Fruit fly (Drosophila melanogaster) whole organism, prepupa: ENCODE measurements around the gene sbm.

Source experiments
- CG10631 ChIP-seq: fragments of 200-800 bp; sonication (Bioruptor generic); optimal IDR thresholded peaks from 2 replicates; lab custom pipeline; 2016; ENCODE audit warnings: missing biosample characterization, missing genetic modification characterization
- CG31627 ChIP-seq: fragments of 200-800 bp; sonication (Bioruptor generic); optimal IDR thresholded peaks from 3 replicates; lab custom pipeline; 2016; ENCODE audit warnings: missing biosample characterization, missing genetic modification characterization
- CG32006 ChIP-seq: fragments of 200-800 bp; sonication (Bioruptor generic); optimal IDR thresholded peaks from 3 replicates; lab custom pipeline; 2017; ENCODE audit warnings: missing biosample characterization, mild to moderate bottlenecking, missing genetic modification characterization
- CG6163 ChIP-seq: fragments of 200-800 bp; sonication (Bioruptor generic); IDR thresholded peaks from 3 replicates; pipeline ENCODE4 v1.3.6; 2022; ENCODE audit warnings: missing biosample characterization, missing genetic modification characterization
- CG6854 ChIP-seq: fragments of 200-800 bp; sonication (Bioruptor generic); optimal IDR thresholded peaks from 2 replicates; lab custom pipeline; 2017; ENCODE audit warnings: missing biosample characterization, mild to moderate bottlenecking, missing genetic modification characterization
- Eip75B ChIP-seq: fragments of 200-800 bp; sonication (Bioruptor generic); optimal IDR thresholded peaks from 3 replicates; lab custom pipeline; 2016; ENCODE audit warnings: missing biosample characterization, missing genetic modification characterization
- Eip78C ChIP-seq: fragments of 200-800 bp; sonication (Bioruptor generic); peaks from one replicate; lab custom pipeline; 2016; ENCODE audit warnings: missing biosample characterization, missing genetic modification characterization
- Lpt ChIP-seq: fragments of 200-800 bp; sonication (Bioruptor generic); optimal IDR thresholded peaks from 3 replicates; lab custom pipeline; 2016; ENCODE audit warnings: missing biosample characterization, missing genetic modification characterization
- Smox ChIP-seq: fragments of 200-800 bp; sonication (Bioruptor generic); optimal IDR thresholded peaks from 3 replicates; lab custom pipeline; 2016; ENCODE audit warnings: missing biosample characterization, missing genetic modification characterization
- dsx ChIP-seq: fragments of 200-800 bp; optimal IDR thresholded peaks from 3 replicates; lab custom pipeline; 2019; ENCODE audit warnings: missing biosample characterization, mild to moderate bottlenecking, missing genetic modification characterization, moderate library complexity; ENCODE audit not compliant: poor library complexity, severe bottlenecking
- eg ChIP-seq: fragments of 200-800 bp; sonication (Bioruptor generic); IDR thresholded peaks from 3 replicates; pipeline ENCODE4 v1.3.6; 2022; ENCODE audit warnings: missing biosample characterization, missing genetic modification characterization
- fd59A ChIP-seq: fragments of 200-800 bp; sonication (Bioruptor generic); optimal IDR thresholded peaks from 2 replicates; lab custom pipeline; 2017; ENCODE audit warnings: missing biosample characterization, mild to moderate bottlenecking, missing genetic modification characterization, missing genetic modification reagents

DNA sequence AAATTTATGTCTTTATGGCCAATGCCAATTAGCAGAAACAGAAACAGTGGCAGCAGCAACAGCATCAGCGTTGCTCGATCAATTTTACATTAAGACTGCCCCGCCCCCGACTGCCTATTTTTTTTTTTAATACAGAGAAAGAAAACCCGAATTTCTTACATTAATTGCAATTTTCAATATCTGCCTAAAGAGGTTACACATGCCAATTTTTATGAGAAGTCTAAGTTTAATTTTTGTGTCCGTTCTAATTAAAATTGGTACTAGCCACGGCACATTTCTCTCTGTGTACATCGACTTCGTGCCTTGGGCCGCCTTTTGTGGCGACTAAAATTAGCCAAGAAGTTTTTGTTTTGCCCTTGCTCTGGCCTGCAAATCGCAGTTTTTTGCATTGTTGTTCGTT, 4.5 kb upstream of the sbm start:
- TF ChIP-seq CG6854 = no peak
- TF ChIP-seq fd59A (GFP tag; lab: Kevin White, UChicago) = no peak
- TF ChIP-seq CG32006 (GFP tag; lab: Kevin White, UChicago) = no peak
- TF ChIP-seq Eip78C (GFP tag; lab: Kevin White, UChicago) = peak; percentile 66
- TF ChIP-seq dsx (GFP tag; lab: Kevin White, UChicago) = no peak
- TF ChIP-seq Eip75B (GFP tag; lab: Kevin White, UChicago) = no peak
- TF ChIP-seq Smox (GFP tag; lab: Kevin White, UChicago) = no peak
- TF ChIP-seq eg (GFP tag; lab: Robert Waterston, UW) = peak; percentile 31; the same call in 1 of the 3 replicates
- no peak for TF ChIP-seq CG31627 (GFP tag; lab: Kevin White, UChicago)
- no peak for TF ChIP-seq CG10631 (GFP tag; lab: Kevin White, UChicago)
- no peak for TF ChIP-seq Lpt (GFP tag; lab: Kevin White, UChicago)
- peak; percentile 44; the same call in 2 of the 3 replicates for TF ChIP-seq CG6163
